Worm (Caenorhabditis elegans): ENCODE data around the gene camt-1.

Gene camt-1

ce11 chrII:4518300-4518907 lies 13.5 kb upstream of the camt-1 start, which contains the start of gene hlh-1:
TSS of gene hlh-1 (plus strand) at chrII:4518574.
- TF ChIP-seq W03F9.2 (tag; optimal IDR thresholded peaks at IDR 0.05) (no peak), him-1 (tag; optimal IDR thresholded peaks at IDR 0.05) (no peak), dao-5 (tag; optimal IDR thresholded peaks at IDR 0.05) (no peak)

ce11 chrII:4517254-4517653 lies 12.3 kb upstream of the camt-1 start:
- no peak for TF ChIP-seq him-1 (tag; optimal IDR thresholded peaks at IDR 0.05)
- TF ChIP-seq W03F9.2 (tag; optimal IDR thresholded peaks at IDR 0.05), result no peak
- no peak for TF ChIP-seq dao-5 (tag; optimal IDR thresholded peaks at IDR 0.05)

- TF ChIP-seq dao-5 (tag; optimal IDR thresholded peaks at IDR 0.05) (no peak), W03F9.2 (tag; optimal IDR thresholded peaks at IDR 0.05) (no peak), him-1 (tag; optimal IDR thresholded peaks at IDR 0.05) (no peak)
Observed at ce11 chrII:4516291-4516690, 11.3 kb upstream of the camt-1 start.

- TF ChIP-seq him-1 (tag; optimal IDR thresholded peaks at IDR 0.05) (no peak), dao-5 (tag; optimal IDR thresholded peaks at IDR 0.05) (no peak)
Observed at ce11 chrII:4511911-4512310, 7.0 kb upstream of the camt-1 start, which contains the start of gene cyp-23A1. TSS of gene cyp-23A1 (plus strand) at chrII:4512211.

- TF ChIP-seq dao-5 (tag; optimal IDR thresholded peaks at IDR 0.05) (no peak), him-1 (tag; optimal IDR thresholded peaks at IDR 0.05) (no peak), W03F9.2 (tag; optimal IDR thresholded peaks at IDR 0.05) (no peak)
Observed at ce11 chrII:4510684-4511083, 5.7 kb upstream of the camt-1 start.

ce11 chrII:4507669-4508068 lies 2.7 kb upstream of the camt-1 start:
- TF ChIP-seq W03F9.2 (tag; optimal IDR thresholded peaks at IDR 0.05) (no peak), him-1 (tag; optimal IDR thresholded peaks at IDR 0.05) (no peak), dao-5 (tag; optimal IDR thresholded peaks at IDR 0.05) (no peak)

ce11 chrII:4506552-4507291 lies 1.8 kb upstream of the camt-1 start:
- TF ChIP-seq dao-5 (tag; optimal IDR thresholded peaks at IDR 0.05) (no peak), W03F9.2 (tag; optimal IDR thresholded peaks at IDR 0.05) (peak; percentile 20), him-1 (tag; optimal IDR thresholded peaks at IDR 0.05) (peak; percentile 67)

- TF ChIP-seq dao-5 (tag; optimal IDR thresholded peaks at IDR 0.05) (no peak), W03F9.2 (tag; optimal IDR thresholded peaks at IDR 0.05) (no peak), him-1 (tag; optimal IDR thresholded peaks at IDR 0.05) (no peak)
Observed at ce11 chrII:4495844-4496243, 9.1 kb downstream of the camt-1 start.

- TF ChIP-seq him-1 (tag; optimal IDR thresholded peaks at IDR 0.05) (no peak), W03F9.2 (tag; optimal IDR thresholded peaks at IDR 0.05) (no peak), dao-5 (tag; optimal IDR thresholded peaks at IDR 0.05) (no peak)
Observed at ce11 chrII:4494532-4494931, 10.4 kb downstream of the camt-1 start.

ce11 chrII:4490729-4491128 lies 14.2 kb downstream of the camt-1 start, which contains the start of gene T05C1.5:
TSS of gene T05C1.5 (minus strand) at chrII:4490829.
- TF ChIP-seq dao-5 (tag; optimal IDR thresholded peaks at IDR 0.05), result no peak
- no peak for TF ChIP-seq W03F9.2 (tag; optimal IDR thresholded peaks at IDR 0.05)
- TF ChIP-seq him-1 (tag; optimal IDR thresholded peaks at IDR 0.05), result no peak

ce11 chrII:4489288-4489687 lies 15.7 kb downstream of the camt-1 start, which contains the start of gene T05C1.3:
TSS of gene T05C1.3 (minus strand) at chrII:4489388.
- TF ChIP-seq him-1 (tag; optimal IDR thresholded peaks at IDR 0.05) (no peak), W03F9.2 (tag; optimal IDR thresholded peaks at IDR 0.05) (no peak), dao-5 (tag; optimal IDR thresholded peaks at IDR 0.05) (no peak)

- TF ChIP-seq dao-5 (tag; optimal IDR thresholded peaks at IDR 0.05), result no peak
- TF ChIP-seq him-1 (tag; optimal IDR thresholded peaks at IDR 0.05), result no peak
- no peak for TF ChIP-seq W03F9.2 (tag; optimal IDR thresholded peaks at IDR 0.05)
Observed at ce11 chrII:4482021-4482420, 22.9 kb downstream of the camt-1 start, which contains the start of gene T05C1.2. TSS of gene T05C1.2 (minus strand) at chrII:4482121.

ce11 chrII:4478303-4478702 lies 26.6 kb downstream of the camt-1 start, which contains the start of gene T05C1.1:
TSS of gene T05C1.1 (plus strand) at chrII:4478603.
- TF ChIP-seq dao-5 (tag; optimal IDR thresholded peaks at IDR 0.05) (no peak), him-1 (tag; optimal IDR thresholded peaks at IDR 0.05) (no peak), W03F9.2 (tag; optimal IDR thresholded peaks at IDR 0.05) (no peak)

ce11 chrII:4474005-4474655 lies 30.8 kb downstream of the camt-1 start:
- TF ChIP-seq W03F9.2 (tag; optimal IDR thresholded peaks at IDR 0.05) (no peak), dao-5 (tag; optimal IDR thresholded peaks at IDR 0.05) (no peak), him-1 (tag; optimal IDR thresholded peaks at IDR 0.05) (no peak)
